Fruit fly (Drosophila melanogaster): ENCODE results near the gene Mst57Db.

Gene Mst57Db

dm6 chr3R:25787198-25787597 is 43.5 kb downstream of the Mst57Db start, which contains the start of gene CG4960:
TSS of gene CG4960 (minus strand) at chr3R:25787298.
- TF ChIP-seq Eip75B (GFP tag; optimal IDR thresholded peaks at IDR 0.05) (no peak), CG6163 (GFP tag; IDR thresholded peaks at IDR 0.05) (no peak), Hr39 (GFP tag; optimal IDR thresholded peaks at IDR 0.05) (no peak), CG6276 (GFP tag; optimal IDR thresholded peaks at IDR 0.05) (no peak), CG8632 (GFP tag; optimal IDR thresholded peaks at IDR 0.05) (no peak), CG11762 (GFP tag; optimal IDR thresholded peaks at IDR 0.05; ENCODE audit: insufficient read depth) (no peak), topi (GFP tag; optimal IDR thresholded peaks at IDR 0.05) (no peak), Blimp-1 (GFP tag; optimal IDR thresholded peaks at IDR 0.05) (no peak), Eip93F (GFP tag; optimal IDR thresholded peaks at IDR 0.05) (no peak), acj6 (GFP tag; optimal IDR thresholded peaks at IDR 0.05) (no peak), vri (GFP tag; optimal IDR thresholded peaks at IDR 0.05) (no peak)

dm6 chr3R:25782855-25783424 is 47.8 kb downstream of the Mst57Db start:
- TF ChIP-seq CG16779 (tag; optimal IDR thresholded peaks at IDR 0.05) = no peak
- TF ChIP-seq svp (GFP tag) = no peak
- TF ChIP-seq CG6163 (GFP tag; IDR thresholded peaks at IDR 0.05) = no peak
- TF ChIP-seq Ets96B (tag; optimal IDR thresholded peaks at IDR 0.05) = no peak
- TF ChIP-seq CG10669 (GFP tag; optimal IDR thresholded peaks at IDR 0.05) = no peak
- TF ChIP-seq CG7368 (GFP tag; optimal IDR thresholded peaks at IDR 0.05) = no peak
- no peak for TF ChIP-seq acj6 (GFP tag; optimal IDR thresholded peaks at IDR 0.05)
- TF ChIP-seq CG6276 (GFP tag; optimal IDR thresholded peaks at IDR 0.05) = no peak
- TF ChIP-seq fkh (GFP tag; optimal IDR thresholded peaks at IDR 0.05) = no peak
- no peak for TF ChIP-seq spab (GFP tag; optimal IDR thresholded peaks at IDR 0.05)
- TF ChIP-seq CG15336 (GFP tag; IDR thresholded peaks at IDR 0.05) = no peak
- no peak for TF ChIP-seq ss (GFP tag; optimal IDR thresholded peaks at IDR 0.05)

All from whole organism, prepupa.